Fruit fly (Drosophila melanogaster): ENCODE measurements around the gene CG9098.

dm6 chr2L:5963251-5963650 lies 48.9 kb downstream of the CG9098 start:
- TF ChIP-seq tj (GFP tag; optimal IDR thresholded peaks at IDR 0.05) (no peak), kay (GFP tag; ENCODE audit: borderline replicate concordance) (no peak), CG5204 (GFP tag; optimal IDR thresholded peaks at IDR 0.05) (no peak), toe (GFP tag; optimal IDR thresholded peaks at IDR 0.05) (no peak), Mnt (GFP tag; optimal IDR thresholded peaks at IDR 0.05) (no peak), CG7045 (GFP tag; optimal IDR thresholded peaks at IDR 0.05) (no peak), CG7101 (tag; optimal IDR thresholded peaks at IDR 0.05) (no peak), CG33017 (tag; optimal IDR thresholded peaks at IDR 0.05) (no peak), pad (GFP tag; optimal IDR thresholded peaks at IDR 0.05) (no peak), cic (GFP tag; optimal IDR thresholded peaks at IDR 0.05) (no peak)

All from whole organism, adult.